Fruit fly (Drosophila melanogaster): ENCODE results near the gene CG12448.

- TF ChIP-seq ttk (optimal IDR thresholded peaks at IDR 0.05) (no peak), Sin3A (optimal IDR thresholded peaks at IDR 0.05) (no peak), psq (optimal IDR thresholded peaks at IDR 0.05) (no peak), insv (optimal IDR thresholded peaks at IDR 0.05) (no peak), Myc (optimal IDR thresholded peaks at IDR 0.05) (no peak)
Observed at dm6 chr2L:15902310-15902709, 38.9 kb upstream of the CG12448 start, which contains the start of gene CG31821.
